Fruit fly (Drosophila melanogaster): Measurements from ENCODE around the gene PIG-U.

DNA sequence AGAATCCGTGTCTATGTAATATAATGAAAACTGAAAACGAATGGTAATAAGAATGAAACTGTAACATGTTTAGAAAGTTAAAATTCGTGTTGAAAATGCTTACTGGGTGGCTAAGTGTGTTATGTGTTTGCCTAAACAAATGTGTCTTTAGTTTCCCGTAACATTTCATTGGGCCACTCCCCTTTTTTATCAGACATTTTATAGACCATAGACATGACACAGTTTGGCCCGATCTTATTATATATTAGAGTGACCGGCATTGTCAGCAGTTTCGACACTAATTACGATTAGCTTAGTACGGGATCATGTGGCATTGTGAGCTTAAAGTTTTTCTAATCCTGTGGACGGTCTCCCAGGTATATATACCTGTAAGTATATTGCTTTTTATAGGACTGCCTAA is 37.8 kb upstream of the PIG-U start, which contains the start of gene CheA29a:
- TF ChIP-seq Myc (optimal IDR thresholded peaks at IDR 0.05): no peak
- no peak for TF ChIP-seq ttk (optimal IDR thresholded peaks at IDR 0.05)
